Worm (Caenorhabditis elegans): ENCODE measurements around the gene F26H11.4.

DNA sequence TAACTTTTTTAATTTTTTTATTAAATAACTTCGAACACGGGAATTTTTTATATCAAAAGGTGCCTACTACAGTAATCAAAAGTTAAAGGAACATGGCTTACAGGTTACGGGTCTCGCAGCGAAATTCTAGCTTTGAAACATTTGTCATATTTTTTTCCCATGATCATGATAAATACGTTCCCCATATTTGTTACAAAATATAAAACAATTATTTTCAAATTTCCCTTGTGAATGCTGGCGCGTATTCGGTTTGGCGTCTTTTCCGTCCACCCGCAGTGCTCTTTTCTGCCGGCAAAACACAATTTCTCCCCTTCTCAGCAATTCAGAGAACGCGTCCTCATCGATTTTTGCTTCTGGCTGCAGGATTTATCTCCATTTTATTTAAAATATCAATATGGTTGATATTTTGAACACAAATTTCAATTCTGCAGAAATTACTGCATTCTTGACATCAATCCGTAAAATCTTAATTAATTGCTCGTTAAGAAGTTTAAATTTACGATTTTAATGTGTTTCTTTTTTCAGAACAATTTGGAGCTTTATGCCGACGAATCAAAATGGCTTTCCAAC is 43.1 kb upstream of the F26H11.4 start, which contains the start of gene imb-2:
- TF ChIP-seq efl-1 (GFP tag; optimal IDR thresholded peaks at IDR 0.05) (peak; percentile 40), ama-1 (optimal IDR thresholded peaks at IDR 0.05) (no peak), ama-1 (GFP tag; optimal IDR thresholded peaks at IDR 0.05) (no peak), unc-62 (GFP tag; optimal IDR thresholded peaks at IDR 0.05) (no peak), dpl-1 (GFP tag; optimal IDR thresholded peaks at IDR 0.05) (peak; percentile 39), ZK185.1 (tag; optimal IDR thresholded peaks at IDR 0.05; ENCODE audit: poor library complexity, severe bottlenecking) (no peak), madf-10 (tag; optimal IDR thresholded peaks at IDR 0.05) (no peak), ceh-40 (GFP tag; IDR thresholded peaks at IDR 0.05) (no peak), nhr-90 (tag; optimal IDR thresholded peaks at IDR 0.05) (no peak), F55B11.4 (tag; optimal IDR thresholded peaks at IDR 0.05; ENCODE audit: borderline replicate concordance, insufficient read depth) (no peak), let-526 (GFP tag; IDR thresholded peaks at IDR 0.05) (no peak), rpc-1 (optimal IDR thresholded peaks at IDR 0.05) (no peak), rpc-1 (tag; optimal IDR thresholded peaks at IDR 0.05) (no peak), madf-6 (GFP tag; IDR thresholded peaks at IDR 0.05) (peak; percentile 84), nhr-27 (tag; optimal IDR thresholded peaks at IDR 0.05) (no peak)

Data from whole organism, young adult.